Worm (Caenorhabditis elegans): Measurements from ENCODE around the gene mif-4.

DNA sequence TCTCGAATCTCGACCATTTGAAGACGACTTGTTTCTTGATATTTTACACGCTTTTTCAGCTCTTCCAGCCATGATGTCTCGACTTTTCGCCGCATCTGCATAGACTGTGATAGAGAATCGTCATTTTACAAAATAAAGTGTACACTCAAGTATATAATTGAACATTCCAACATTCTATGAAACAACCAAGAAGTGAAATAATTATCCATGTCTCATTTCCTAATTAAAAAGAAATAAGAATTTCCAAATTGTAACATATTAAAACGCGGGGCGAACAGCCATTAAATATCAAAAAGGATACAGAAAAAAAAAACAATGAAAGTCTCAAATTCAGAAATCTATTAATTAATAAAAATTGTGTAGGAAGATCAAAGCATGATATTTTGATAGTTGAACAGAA, 37.2 kb upstream of the mif-4 start, which contains the start of gene smg-3:
- TF ChIP-seq pha-4 (tag; optimal IDR thresholded peaks at IDR 0.05), result no peak
- no peak for TF ChIP-seq lin-13 (tag; optimal IDR thresholded peaks at IDR 0.05)
- TF ChIP-seq snpc-4 (tag; optimal IDR thresholded peaks at IDR 0.05), result no peak
- TF ChIP-seq ztf-11 (tag; optimal IDR thresholded peaks at IDR 0.05), result no peak
- no peak for TF ChIP-seq tbx-8 (GFP tag; optimal IDR thresholded peaks at IDR 0.05)
- TF ChIP-seq nhr-237 (tag; optimal IDR thresholded peaks at IDR 0.05), result no peak
- TF ChIP-seq mab-5 (tag; optimal IDR thresholded peaks at IDR 0.05), result no peak
- TF ChIP-seq nhr-76 (tag; optimal IDR thresholded peaks at IDR 0.05), result no peak
